Fruit fly (Drosophila melanogaster) whole organism, prepupa: Measurements from ENCODE around the gene escl.
A peak's percentile ranks its signal among the peaks of the same experiment; 100 is the strongest.

Experiments
- Blimp-1 ChIP-seq: fragments of 200-800 bp; sonication (Bioruptor generic); optimal IDR thresholded peaks from 3 replicates; lab custom pipeline; 2017; ENCODE audit warnings: missing biosample characterization, missing genetic modification characterization, mild to moderate bottlenecking, moderate library complexity, missing genetic modification reagents
- CG10631 ChIP-seq: fragments of 200-800 bp; sonication (Bioruptor generic); optimal IDR thresholded peaks from 2 replicates; lab custom pipeline; 2016; ENCODE audit warnings: missing biosample characterization, missing genetic modification characterization
- CG10669 ChIP-seq: fragments of 200-800 bp; sonication (Bioruptor generic); optimal IDR thresholded peaks from 3 replicates; lab custom pipeline; 2018; ENCODE audit warnings: missing biosample characterization, mild to moderate bottlenecking, missing genetic modification characterization, moderate library complexity
- CG11294 ChIP-seq: fragments of 200-800 bp; sonication (Bioruptor generic); IDR thresholded peaks from 2 replicates; pipeline ENCODE4 v1.3.6; 2022; ENCODE audit warnings: missing biosample characterization, missing genetic modification characterization
- CG11762 ChIP-seq: fragments of 200-800 bp; sonication (Bioruptor generic); optimal IDR thresholded peaks from 3 replicates; lab custom pipeline; 2016; ENCODE audit warnings: missing biosample characterization, missing genetic modification characterization; ENCODE audit not compliant: insufficient read depth
- CG15336 ChIP-seq: fragments of 200-800 bp; sonication (Bioruptor generic); IDR thresholded peaks from 2 replicates; pipeline ENCODE4 v1.3.6; 2022; ENCODE audit warnings: missing biosample characterization, missing genetic modification characterization
- CG1621 ChIP-seq: fragments of 200-800 bp; sonication (Bioruptor generic); optimal IDR thresholded peaks from 3 replicates; lab custom pipeline; 2018; ENCODE audit warnings: missing biosample characterization, mild to moderate bottlenecking, missing genetic modification characterization
- CG3032 ChIP-seq: fragments of 200-800 bp; optimal IDR thresholded peaks from 2 replicates; lab custom pipeline; 2019; ENCODE audit warnings: missing biosample characterization, mild to moderate bottlenecking, missing genetic modification characterization, moderate library complexity
- CG31627 ChIP-seq: fragments of 200-800 bp; sonication (Bioruptor generic); optimal IDR thresholded peaks from 3 replicates; lab custom pipeline; 2016; ENCODE audit warnings: missing biosample characterization, missing genetic modification characterization
- CG3919 ChIP-seq: fragments of 200-800 bp; sonication (Bioruptor generic); optimal IDR thresholded peaks from 3 replicates; lab custom pipeline; 2016; ENCODE audit warnings: missing biosample characterization, missing genetic modification characterization
- CG4318 ChIP-seq: fragments of 200-800 bp; sonication (Bioruptor generic); optimal IDR thresholded peaks from 3 replicates; lab custom pipeline; 2017; ENCODE audit warnings: missing biosample characterization, mild to moderate bottlenecking, missing genetic modification characterization
- CG6163 ChIP-seq: fragments of 200-800 bp; sonication (Bioruptor generic); IDR thresholded peaks from 3 replicates; pipeline ENCODE4 v1.3.6; 2022; ENCODE audit warnings: missing biosample characterization, missing genetic modification characterization
- CG6792 ChIP-seq: fragments of 200-800 bp; sonication (Bioruptor generic); optimal IDR thresholded peaks from 3 replicates; lab custom pipeline; 2016; ENCODE audit warnings: missing biosample characterization, missing genetic modification characterization
- CG6808 ChIP-seq: fragments of 200-800 bp; sonication (Bioruptor generic); optimal IDR thresholded peaks from 3 replicates; lab custom pipeline; 2017; ENCODE audit warnings: missing biosample characterization, missing genetic modification characterization, mild to moderate bottlenecking, moderate library complexity, missing genetic modification reagents
- CG6854 ChIP-seq: fragments of 200-800 bp; sonication (Bioruptor generic); optimal IDR thresholded peaks from 2 replicates; lab custom pipeline; 2017; ENCODE audit warnings: missing biosample characterization, mild to moderate bottlenecking, missing genetic modification characterization
- CG7368 ChIP-seq: fragments of 200-800 bp; sonication (Bioruptor generic); optimal IDR thresholded peaks from 3 replicates; lab custom pipeline; 2016; ENCODE audit warnings: missing biosample characterization, missing genetic modification characterization
- CG8319 ChIP-seq: fragments of 200-800 bp; sonication (Bioruptor generic); optimal IDR thresholded peaks from 3 replicates; lab custom pipeline; 2016; ENCODE audit warnings: missing biosample characterization, missing genetic modification characterization
- CG8632 ChIP-seq: fragments of 200-800 bp; sonication (Bioruptor generic); optimal IDR thresholded peaks from 3 replicates; lab custom pipeline; 2016; ENCODE audit warnings: missing biosample characterization, missing genetic modification characterization
- Eip75B ChIP-seq: fragments of 200-800 bp; sonication (Bioruptor generic); optimal IDR thresholded peaks from 3 replicates; lab custom pipeline; 2016; ENCODE audit warnings: missing biosample characterization, missing genetic modification characterization
- Eip78C ChIP-seq: fragments of 200-800 bp; sonication (Bioruptor generic); peaks from one replicate; lab custom pipeline; 2016; ENCODE audit warnings: missing biosample characterization, missing genetic modification characterization
- Ets21C ChIP-seq: fragments of 200-800 bp; sonication (Bioruptor generic); optimal IDR thresholded peaks from 3 replicates; lab custom pipeline; 2016; ENCODE audit warnings: missing biosample characterization, missing genetic modification characterization
- Ets96B ChIP-seq: fragments of 200-800 bp; optimal IDR thresholded peaks from 2 replicates; lab custom pipeline; 2019; ENCODE audit warnings: missing biosample characterization, mild to moderate bottlenecking, missing genetic modification characterization, moderate library complexity
- Gug ChIP-seq: fragments of 200-800 bp; sonication (Bioruptor generic); IDR thresholded peaks from 2 replicates; pipeline ENCODE4 v1.3.6; 2022; ENCODE audit warnings: missing biosample characterization, missing genetic modification characterization
- Hr38 ChIP-seq: sonication (Bioruptor generic); optimal IDR thresholded peaks from 2 replicates; lab custom pipeline; 2016; ENCODE audit warnings: missing biosample characterization, missing genetic modification characterization
- Hr39 ChIP-seq: fragments of 200-800 bp; sonication (Bioruptor generic); optimal IDR thresholded peaks from 2 replicates; lab custom pipeline; 2016; ENCODE audit warnings: missing biosample characterization, missing genetic modification characterization
- Hr4 ChIP-seq: fragments of 200-800 bp; sonication (Bioruptor generic); optimal IDR thresholded peaks from 3 replicates; lab custom pipeline; 2016; ENCODE audit warnings: missing biosample characterization, missing genetic modification characterization
- OdsH ChIP-seq: fragments of 200-800 bp; sonication (Bioruptor generic); optimal IDR thresholded peaks from 3 replicates; lab custom pipeline; 2016; ENCODE audit warnings: missing biosample characterization, missing genetic modification characterization
- Sox102F ChIP-seq: fragments of 200-800 bp; sonication (Bioruptor generic); optimal IDR thresholded peaks from 2 replicates; lab custom pipeline; 2016; ENCODE audit warnings: missing biosample characterization, mild to moderate bottlenecking, missing genetic modification characterization
- Sox15 ChIP-seq: fragments of 200-800 bp; sonication (Bioruptor generic); optimal IDR thresholded peaks from 3 replicates; lab custom pipeline; 2016; ENCODE audit warnings: missing biosample characterization, missing genetic modification characterization
- achi ChIP-seq: fragments of 200-800 bp; sonication (Bioruptor generic); optimal IDR thresholded peaks from 3 replicates; lab custom pipeline; 2016; ENCODE audit warnings: missing biosample characterization, missing genetic modification characterization
- cyc ChIP-seq: fragments of 200-800 bp; sonication (Bioruptor generic); optimal IDR thresholded peaks from 3 replicates; lab custom pipeline; 2016; ENCODE audit warnings: missing biosample characterization, missing genetic modification characterization
- dac ChIP-seq: fragments of 200-800 bp; sonication (Bioruptor generic); optimal IDR thresholded peaks from 2 replicates; lab custom pipeline; 2017; ENCODE audit warnings: missing biosample characterization, mild to moderate bottlenecking, missing genetic modification characterization
- eg ChIP-seq: fragments of 200-800 bp; sonication (Bioruptor generic); IDR thresholded peaks from 3 replicates; pipeline ENCODE4 v1.3.6; 2022; ENCODE audit warnings: missing biosample characterization, missing genetic modification characterization
- esn ChIP-seq: fragments of 200-800 bp; sonication (Bioruptor generic); optimal IDR thresholded peaks from 2 replicates; lab custom pipeline; 2016; ENCODE audit warnings: missing biosample characterization, mild to moderate bottlenecking, missing genetic modification characterization, moderate library complexity
- fd59A ChIP-seq: fragments of 200-800 bp; sonication (Bioruptor generic); optimal IDR thresholded peaks from 2 replicates; lab custom pipeline; 2017; ENCODE audit warnings: missing biosample characterization, mild to moderate bottlenecking, missing genetic modification characterization, missing genetic modification reagents
- fd85E ChIP-seq: fragments of 200-800 bp; sonication (Bioruptor generic); optimal IDR thresholded peaks from 3 replicates; lab custom pipeline; 2016; ENCODE audit warnings: missing biosample characterization, missing genetic modification characterization
- lz ChIP-seq: fragments of 200-800 bp; sonication (Bioruptor generic); optimal IDR thresholded peaks from 3 replicates; lab custom pipeline; 2016; ENCODE audit warnings: missing biosample characterization, missing genetic modification characterization
- pdm3 ChIP-seq: fragments of 200-800 bp; sonication (Bioruptor generic); optimal IDR thresholded peaks from 3 replicates; lab custom pipeline; 2016; ENCODE audit warnings: missing biosample characterization, missing genetic modification characterization
- salr ChIP-seq, 2 experiments: fragments of 200-800 bp; sonication (Bioruptor generic); optimal IDR thresholded peaks; 3 replicates each; lab custom pipeline; 2016 to 2018; ENCODE audit warnings: missing biosample characterization in 2 of 2, missing genetic modification characterization in 2 of 2, mild to moderate bottlenecking in 1 of 2
- spab ChIP-seq: fragments of 200-800 bp; sonication (Bioruptor generic); optimal IDR thresholded peaks from 2 replicates; lab custom pipeline; 2017; ENCODE audit warnings: missing biosample characterization, mild to moderate bottlenecking, missing genetic modification characterization, missing genetic modification reagents
- ss ChIP-seq, 2 experiments: fragments of 200-800 bp; sonication (Bioruptor generic); optimal IDR thresholded peaks; 2 replicates in 1 of 2; 3 replicates in 1 of 2; lab custom pipeline; 2017 to 2018; ENCODE audit warnings: mild to moderate bottlenecking in 2 of 2, missing biosample characterization in 2 of 2, missing genetic modification characterization in 2 of 2, moderate library complexity in 1 of 2
- svp ChIP-seq: fragments of 200-800 bp; sonication (Bioruptor generic); peaks from one replicate; lab custom pipeline; 2016; ENCODE audit warnings: missing biosample characterization, missing genetic modification characterization
- vri ChIP-seq: fragments of 200-800 bp; sonication (Bioruptor generic); optimal IDR thresholded peaks from 3 replicates; lab custom pipeline; 2016; ENCODE audit warnings: missing biosample characterization, mild to moderate bottlenecking, missing genetic modification characterization

Gene escl

DNA sequence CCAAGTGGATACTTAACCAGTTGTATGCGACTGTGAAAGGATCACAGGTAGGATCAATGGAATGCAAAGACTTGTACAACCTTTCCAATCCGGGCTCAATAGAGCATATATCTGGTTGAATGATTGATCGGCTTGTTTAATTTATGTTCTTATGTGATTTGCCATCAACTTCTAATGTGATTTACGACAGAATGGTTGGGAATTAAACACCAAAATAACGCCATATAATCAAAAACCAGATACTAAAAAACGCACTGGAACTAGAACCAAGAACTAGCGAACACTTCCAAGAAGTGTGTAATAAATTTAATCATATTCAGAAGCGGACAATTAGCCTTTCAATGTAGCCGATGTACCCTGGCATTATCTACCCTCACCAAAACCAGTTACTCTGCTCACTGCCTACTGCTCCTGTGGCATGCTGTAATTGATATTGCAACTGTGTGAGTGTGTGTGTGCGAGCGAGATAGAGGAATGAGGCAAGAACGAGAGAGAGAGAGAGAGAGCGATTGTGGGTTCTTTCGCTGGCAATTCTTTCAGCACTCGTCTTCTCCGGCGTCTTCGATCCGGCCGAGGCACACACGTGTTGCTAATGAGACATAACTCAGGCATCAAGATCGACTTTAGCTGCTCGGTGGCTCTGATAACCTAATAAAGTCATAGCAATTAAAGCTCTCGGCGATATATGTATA lies 22.0 kb upstream of the escl start (continued):
- TF ChIP-seq CG8319 (no peak), CG6854 (no peak), dac (GFP tag; lab: Kevin White, UChicago) (peak; percentile 29), fd59A (GFP tag; lab: Kevin White, UChicago) (peak; percentile 45), lz (GFP tag; lab: Kevin White, UChicago) (peak; percentile 66), CG10631 (GFP tag; lab: Kevin White, UChicago) (peak; percentile 63), Eip78C (peak; percentile 91), esn (GFP tag; lab: Kevin White, UChicago) (peak; percentile 74), Ets21C (GFP tag; lab: Kevin White, UChicago) (peak; percentile 36)

DNA sequence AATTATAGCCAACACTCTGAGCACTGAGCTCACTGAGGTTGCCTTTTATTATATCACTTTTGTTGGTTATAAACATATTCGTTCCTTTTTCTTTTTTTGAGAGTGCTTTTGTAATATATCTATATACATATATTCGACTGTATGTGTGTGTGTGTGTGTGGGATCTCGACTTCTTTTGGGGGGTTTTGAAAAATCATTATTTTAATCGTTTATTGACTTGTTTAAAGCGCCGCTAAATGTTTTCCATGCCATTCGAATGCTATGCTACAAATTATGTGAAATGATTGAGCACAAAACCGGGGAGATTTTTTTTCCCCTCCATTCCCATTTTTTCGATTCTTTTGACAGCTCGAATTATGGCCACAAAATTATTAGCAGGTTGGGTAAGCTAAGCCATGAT lies 21.3 kb upstream of the escl start:
- TF ChIP-seq Ets21C (GFP tag; lab: Kevin White, UChicago) (no peak), pdm3 (no peak), OdsH (GFP tag; lab: Kevin White, UChicago) (no peak), CG4318 (GFP tag; lab: Kevin White, UChicago) (no peak), Hr38 (GFP tag; lab: Kevin White, UChicago) (no peak), CG3032 (tag; lab: Kevin White, UChicago) (no peak), CG6808 (no peak), vri (GFP tag; lab: Kevin White, UChicago) (no peak)

DNA sequence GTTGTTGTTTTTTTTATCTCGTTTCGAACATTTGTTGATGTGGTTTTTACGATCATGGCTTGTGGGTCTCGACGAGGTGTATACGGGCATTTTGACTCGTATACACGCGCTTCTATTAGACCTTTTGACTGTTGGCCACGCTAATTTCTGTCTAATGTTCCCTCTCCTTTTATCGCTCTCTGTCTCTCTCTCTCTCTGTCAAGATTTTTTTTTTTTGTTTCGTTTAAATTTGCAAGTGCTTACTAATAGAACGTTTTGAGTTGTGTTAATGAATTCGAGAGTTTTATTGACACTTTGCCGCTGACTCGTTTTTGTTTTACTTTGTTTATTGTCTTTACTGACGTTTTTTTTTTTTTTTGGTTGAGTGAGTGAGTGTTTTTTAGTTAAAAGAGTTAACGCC lies 20.4 kb upstream of the escl start:
- TF ChIP-seq CG6163 (GFP tag; lab: Robert Waterston, UW) (no peak), spab (GFP tag; lab: Kevin White, UChicago) (no peak), Hr4 (GFP tag; lab: Kevin White, UChicago) (no peak), achi (no peak), CG11294 (no peak), Sox102F (GFP tag; lab: Kevin White, UChicago) (no peak), Ets96B (tag; lab: Kevin White, UChicago) (no peak), fd59A (GFP tag; lab: Kevin White, UChicago) (no peak), cyc (GFP tag; lab: Kevin White, UChicago) (no peak), CG3919 (GFP tag; lab: Kevin White, UChicago) (no peak), pdm3 (no peak), fd85E (GFP tag; lab: Kevin White, UChicago) (no peak), CG10669 (no peak), CG8632 (GFP tag; lab: Kevin White, UChicago) (no peak), CG1621 (no peak), Blimp-1 (GFP tag; lab: Kevin White, UChicago) (no peak), Hr39 (GFP tag; lab: Kevin White, UChicago) (no peak), vri (GFP tag; lab: Kevin White, UChicago) (no peak)

DNA sequence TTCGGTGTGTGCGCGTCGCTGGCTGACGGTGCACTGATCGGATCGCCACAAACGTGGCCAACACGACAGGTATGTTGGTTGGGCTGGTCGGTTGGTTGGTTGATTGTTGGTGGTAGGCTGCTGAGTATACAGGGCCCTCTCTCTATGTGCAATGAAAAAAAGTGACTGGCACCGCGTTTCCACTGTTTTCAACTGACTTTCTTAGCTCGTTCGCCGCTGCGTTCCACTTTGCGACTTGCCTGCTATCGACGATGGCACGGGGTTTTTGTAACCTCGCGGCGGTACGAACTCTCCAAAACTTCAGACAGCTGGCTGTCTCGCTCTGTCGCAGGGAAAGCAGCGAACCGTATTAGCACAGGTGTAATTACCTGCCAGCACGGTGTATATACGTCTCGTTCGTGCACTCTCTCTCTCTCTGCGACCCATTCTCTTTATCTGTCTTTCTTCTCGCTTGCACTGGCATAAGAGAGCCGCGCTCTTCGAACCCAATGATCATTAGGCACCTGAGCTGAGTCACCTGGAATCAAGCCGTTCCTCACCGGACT lies 19.8 kb upstream of the escl start:
- TF ChIP-seq CG11762 (GFP tag; lab: Kevin White, UChicago) (no peak), Sox15 (no peak), Gug (GFP tag; lab: Robert Waterston, UW) (no peak), eg (GFP tag; lab: Robert Waterston, UW) (peak; percentile 48; the same call in 1 of the 3 replicates), fd59A (GFP tag; lab: Kevin White, UChicago) (no peak), CG8319 (no peak), CG6792 (no peak), CG4318 (GFP tag; lab: Kevin White, UChicago) (no peak), salr (GFP tag; optimal IDR thresholded peaks at IDR 0.05; lab: Kevin White, UChicago) (no peak), esn (GFP tag; lab: Kevin White, UChicago) (peak; percentile 36), cyc (GFP tag; lab: Kevin White, UChicago) (no peak), pdm3 (no peak), vri (GFP tag; lab: Kevin White, UChicago) (no peak), Blimp-1 (GFP tag; lab: Kevin White, UChicago) (peak; percentile 13), CG1621 (peak; percentile 18), svp (GFP tag; lab: Kevin White, UChicago) (peak; percentile 56), CG7368 (peak; percentile 24), achi (no peak), CG15336 (GFP tag; lab: Robert Waterston, UW) (0 out of 2 replicates have a peak, but pooled peaks have one; percentile 35), CG31627 (GFP tag; lab: Kevin White, UChicago) (no peak), CG6854 (peak; percentile 45), Ets96B (tag; lab: Kevin White, UChicago) (no peak), CG10669 (no peak), Eip78C (peak; percentile 46), spab (GFP tag; lab: Kevin White, UChicago) (no peak), ss (GFP tag; optimal IDR thresholded peaks at IDR 0.05; lab: Kevin White, UChicago) (peak; percentile 31 to 54), Eip75B (GFP tag; lab: Kevin White, UChicago) (peak; percentile 37)
